Worm (Caenorhabditis elegans) whole organism, L4 larva: Measurements from ENCODE around the gene T02C12.5.

ENCODE experiments used
- D1046.2 ChIP-seq: fragments of 200-800 bp; sonication (Bioruptor generic); IDR thresholded peaks from 2 replicates; pipeline ENCODE4 v1.3.6; 2022; ENCODE audit warnings: missing genetic modification characterization, missing compliant biosample characterization
- F10B5.3 ChIP-seq: sonication (generic microtip); optimal IDR thresholded peaks from 2 replicates; lab custom pipeline; 2016; ENCODE audit warnings: mild to moderate bottlenecking, missing genetic modification characterization, missing compliant biosample characterization
- F26F4.8 ChIP-seq: fragments of 200-800 bp; sonication (Bioruptor generic); conservative IDR thresholded peaks from 2 replicates; pipeline ENCODE4 v1.3.6; 2022; ENCODE audit warnings: missing genetic modification characterization, missing compliant biosample characterization
- F37D6.2 ChIP-seq: sonication (generic microtip); optimal IDR thresholded peaks from 2 replicates; lab custom pipeline; 2016; ENCODE audit warnings: mild to moderate bottlenecking, missing genetic modification characterization, missing compliant biosample characterization
- T20F7.1 ChIP-seq: fragments of 200-800 bp; sonication (Bioruptor generic); optimal IDR thresholded peaks from 2 replicates; lab custom pipeline; 2018; ENCODE audit warnings: mild to moderate bottlenecking, missing genetic modification characterization, missing compliant biosample characterization
- T26A8.4 ChIP-seq: fragments of 200-800 bp; sonication (Bioruptor generic); IDR thresholded peaks from 2 replicates; pipeline ENCODE4 v1.3.6; 2022; ENCODE audit warnings: missing genetic modification characterization, missing compliant biosample characterization
- Y105C5A.15 ChIP-seq: fragments of 200-800 bp; sonication (Bioruptor generic); IDR thresholded peaks from 2 replicates; pipeline ENCODE4 v1.3.6; 2022; ENCODE audit warnings: missing genetic modification characterization, missing compliant biosample characterization
- ama-1 ChIP-seq: fragments of 150-350 bp; optimal IDR thresholded peaks from 2 replicates; lab custom pipeline; 2014; ENCODE audit warnings: inconsistent platforms, mixed read lengths
- ceh-20 ChIP-seq: fragments of 200-800 bp; sonication (Bioruptor generic); IDR thresholded peaks from 2 replicates; pipeline ENCODE4 v1.3.6; 2022; ENCODE audit warnings: missing genetic modification reagents, missing genetic modification characterization, missing compliant biosample characterization
- ceh-28 ChIP-seq: fragments of 150-350 bp; optimal IDR thresholded peaks from 2 replicates; lab custom pipeline; 2014; ENCODE audit warnings: missing biosample characterization, missing genetic modification reagents, missing genetic modification characterization
- ces-1 ChIP-seq: fragments of 150-350 bp; sonication (generic microtip); optimal IDR thresholded peaks from 4 replicates; lab custom pipeline; 2014; ENCODE audit warnings: missing biosample characterization, missing genetic modification reagents, missing genetic modification characterization
- ctbp-1 ChIP-seq: fragments of 200-800 bp; sonication (Bioruptor generic); IDR thresholded peaks from 2 replicates; pipeline ENCODE4 v1.3.6; 2022; ENCODE audit warnings: missing genetic modification reagents, missing genetic modification characterization, missing compliant biosample characterization
- daf-8 ChIP-seq: fragments of 200-800 bp; sonication (Bioruptor generic); IDR thresholded peaks from 2 replicates; pipeline ENCODE4 v1.3.6; 2022; ENCODE audit warnings: missing genetic modification characterization, missing compliant biosample characterization
- dmd-9 ChIP-seq: fragments of 200-800 bp; sonication (Bioruptor generic); IDR thresholded peaks from 2 replicates; pipeline ENCODE4 v1.3.6; 2022; ENCODE audit warnings: missing genetic modification reagents, missing genetic modification characterization, missing compliant biosample characterization
- egl-43 ChIP-seq: fragments of 200-800 bp; sonication (Bioruptor generic); IDR thresholded peaks from 2 replicates; pipeline ENCODE4 v1.3.6; 2022; ENCODE audit warnings: missing genetic modification reagents, missing genetic modification characterization, missing compliant biosample characterization
- fkh-10 ChIP-seq: fragments of 150-350 bp; optimal IDR thresholded peaks from 2 replicates; lab custom pipeline; 2014; ENCODE audit warnings: missing biosample characterization, missing genetic modification reagents, missing genetic modification characterization
- hlh-11 ChIP-seq: fragments of 200-800 bp; sonication (Bioruptor generic); optimal IDR thresholded peaks from 2 replicates; lab custom pipeline; 2018; ENCODE audit warnings: mild to moderate bottlenecking, missing genetic modification characterization, missing compliant biosample characterization
- hlh-30 ChIP-seq: sonication (generic microtip); optimal IDR thresholded peaks from 2 replicates; lab custom pipeline; 2017; ENCODE audit warnings: antibody characterized with exemption, mild to moderate bottlenecking, missing genetic modification characterization, missing compliant biosample characterization; ENCODE audit not compliant: insufficient read depth
- hmg-1.1 ChIP-seq: fragments of 200-800 bp; sonication (Bioruptor generic); IDR thresholded peaks from 2 replicates; pipeline ENCODE4 v1.3.6; 2022; ENCODE audit warnings: missing genetic modification reagents, missing genetic modification characterization, missing compliant biosample characterization
- lim-7 ChIP-seq: fragments of 200-800 bp; sonication (Bioruptor generic); IDR thresholded peaks from 2 replicates; pipeline ENCODE4 v1.3.6; 2022; ENCODE audit warnings: missing genetic modification characterization, missing compliant biosample characterization
- lin-29 ChIP-seq: fragments of 200-800 bp; sonication (Bioruptor generic); IDR thresholded peaks from 2 replicates; pipeline ENCODE4 v1.3.6; 2022; ENCODE audit warnings: missing genetic modification reagents, missing genetic modification characterization, missing compliant biosample characterization
- lin-38 ChIP-seq: fragments of 200-800 bp; sonication (Bioruptor generic); IDR thresholded peaks from 2 replicates; pipeline ENCODE4 v1.3.6; 2022; ENCODE audit warnings: missing genetic modification reagents, missing genetic modification characterization, missing compliant biosample characterization
- lsy-2 ChIP-seq, 2 experiments: fragments of 150-350 bp in 1 of 2; sonication (generic microtip) in 1 of 2; optimal IDR thresholded peaks; 2 replicates each; lab custom pipeline; 2014 to 2017; ENCODE audit warnings: missing biosample characterization in 2 of 2, missing genetic modification characterization in 2 of 2
- mdl-1 ChIP-seq, 2 experiments: fragments of 150-350 bp in 1 of 2; sonication (generic microtip) in 1 of 2; optimal IDR thresholded peaks; 2 replicates each; lab custom pipeline; 2014 to 2017; ENCODE audit warnings: missing biosample characterization in 2 of 2, missing genetic modification characterization in 2 of 2
- mdt-29 ChIP-seq: fragments of 200-800 bp; sonication (Bioruptor generic); IDR thresholded peaks from 2 replicates; pipeline ENCODE4 v1.3.6; 2022; ENCODE audit warnings: missing genetic modification reagents, missing genetic modification characterization, missing compliant biosample characterization
- mep-1 ChIP-seq: fragments of 150-350 bp; sonication (generic microtip); optimal IDR thresholded peaks from 3 replicates; lab custom pipeline; 2014; ENCODE audit warnings: missing biosample characterization, missing genetic modification characterization
- mes-2 ChIP-seq: sonication (generic microtip); optimal IDR thresholded peaks from 2 replicates; lab custom pipeline; 2016; ENCODE audit warnings: missing genotype, mild to moderate bottlenecking, missing genetic modification characterization, missing compliant biosample characterization; ENCODE audit not compliant: poor library complexity, severe bottlenecking
- mxl-2 ChIP-seq: fragments of 200-800 bp; sonication (Bioruptor generic); conservative IDR thresholded peaks from 2 replicates; pipeline ENCODE4 v1.3.6; 2022; ENCODE audit warnings: missing genetic modification reagents, missing genetic modification characterization, missing compliant biosample characterization
- nhr-102 ChIP-seq: sonication (generic microtip); optimal IDR thresholded peaks from 2 replicates; lab custom pipeline; 2016; ENCODE audit warnings: mild to moderate bottlenecking, missing genetic modification characterization, moderate library complexity, missing compliant biosample characterization
- nhr-11 ChIP-seq: fragments of 150-350 bp; optimal IDR thresholded peaks from 2 replicates; lab custom pipeline; 2014; ENCODE audit warnings: missing biosample characterization, missing genetic modification characterization
- nhr-111 ChIP-seq: fragments of 200-800 bp; sonication (Bioruptor generic); optimal IDR thresholded peaks from 2 replicates; lab custom pipeline; 2018; ENCODE audit warnings: mild to moderate bottlenecking, missing genetic modification characterization, missing compliant biosample characterization
- nhr-41 ChIP-seq: fragments of 200-800 bp; sonication (Bioruptor generic); IDR thresholded peaks from 2 replicates; pipeline ENCODE4 v1.3.6; 2022; ENCODE audit warnings: missing genetic modification reagents, missing genetic modification characterization, missing compliant biosample characterization
- nhr-42 ChIP-seq: fragments of 200-800 bp; sonication (Bioruptor generic); IDR thresholded peaks from 2 replicates; pipeline ENCODE4 v1.3.6; 2022; ENCODE audit warnings: missing genetic modification characterization, missing compliant biosample characterization
- nhr-76 ChIP-seq: fragments of 150-350 bp; optimal IDR thresholded peaks from 2 replicates; lab custom pipeline; 2014; ENCODE audit warnings: missing biosample characterization, missing genetic modification characterization
- pha-4 ChIP-seq, 2 experiments: fragments of 150-350 bp in 1 of 2; fragments of 200-800 bp in 1 of 2; sonication (Bioruptor generic) in 1 of 2; IDR thresholded peaks in 1 of 2; optimal IDR thresholded peaks in 1 of 2; 2 replicates each; pipeline versions ENCODE4 v1.3.6 to Lab custom; 2014 to 2022; ENCODE audit warnings: missing genetic modification characterization in 2 of 2, missing genetic modification reagents in 2 of 2, missing biosample characterization in 1 of 2, missing compliant biosample characterization in 1 of 2
- rbr-2 ChIP-seq: sonication (generic microtip); optimal IDR thresholded peaks from 2 replicates; lab custom pipeline; 2016; ENCODE audit warnings: missing genotype, missing genetic modification characterization, missing compliant biosample characterization
- set-16 ChIP-seq: fragments of 200-800 bp; sonication (Bioruptor generic); IDR thresholded peaks from 2 replicates; pipeline ENCODE4 v1.3.6; 2022; ENCODE audit warnings: missing genetic modification reagents, missing genetic modification characterization, missing compliant biosample characterization
- spr-1 ChIP-seq: sonication (generic microtip); optimal IDR thresholded peaks from 2 replicates; lab custom pipeline; 2016; ENCODE audit warnings: mild to moderate bottlenecking, missing genetic modification characterization, missing compliant biosample characterization
- spr-3 ChIP-seq: fragments of 200-800 bp; sonication (Bioruptor generic); optimal IDR thresholded peaks from 2 replicates; lab custom pipeline; 2018; ENCODE audit warnings: mild to moderate bottlenecking, missing genetic modification characterization, missing compliant biosample characterization
- tag-97 ChIP-seq: fragments of 200-800 bp; sonication (Bioruptor generic); IDR thresholded peaks from 2 replicates; pipeline ENCODE4 v1.3.6; 2022; ENCODE audit warnings: missing genetic modification characterization, missing compliant biosample characterization
- unc-39 ChIP-seq: sonication (generic microtip); optimal IDR thresholded peaks from 2 replicates; lab custom pipeline; 2017; ENCODE audit warnings: missing biosample characterization, missing genetic modification characterization
- zfp-2 ChIP-seq: sonication (generic microtip); optimal IDR thresholded peaks from 2 replicates; lab custom pipeline; 2016; ENCODE audit warnings: mild to moderate bottlenecking, missing genetic modification characterization, missing compliant biosample characterization
- zfp-3 ChIP-seq: fragments of 200-800 bp; sonication (Bioruptor generic); conservative IDR thresholded peaks from 2 replicates; pipeline ENCODE4 v1.3.6; 2022; ENCODE audit warnings: missing genetic modification reagents, missing genetic modification characterization, missing compliant biosample characterization
- ztf-11 ChIP-seq: fragments of 150-350 bp; optimal IDR thresholded peaks from 2 replicates; lab custom pipeline; 2014; ENCODE audit warnings: missing biosample characterization, missing genetic modification characterization

Gene T02C12.5

DNA sequence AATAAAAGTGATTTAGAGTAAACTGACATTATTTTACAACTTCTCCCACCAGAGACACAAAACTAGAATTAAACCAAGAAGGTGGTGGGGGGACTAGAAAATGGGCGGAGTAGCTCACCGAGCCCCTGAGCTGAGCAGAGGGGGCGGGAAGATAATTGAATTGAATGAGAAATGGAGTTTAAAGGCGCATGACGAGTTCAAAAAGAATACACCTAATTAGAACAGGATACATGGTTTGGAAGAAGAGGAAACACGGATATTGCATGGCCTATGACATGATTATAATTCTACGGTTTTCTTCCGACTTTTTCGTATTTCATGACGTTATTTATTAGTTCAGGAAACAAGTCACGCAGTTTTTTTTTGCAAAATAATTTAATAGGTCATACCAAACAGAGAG is at the start of gene T02C12.5:
T02C12.5 (minus strand) TSS at position 101 of the 400 bp plus-strand sequence.
- no peak for TF ChIP-seq F26F4.8 (GFP tag; lab: Robert Waterston, UW)
- no peak for TF ChIP-seq nhr-41 (GFP tag; lab: Robert Waterston, UW)
- no peak for TF ChIP-seq hlh-11 (tag; lab: Kevin White, UChicago)
- TF ChIP-seq tag-97 (GFP tag; lab: Robert Waterston, UW), result no peak
- no peak for TF ChIP-seq zfp-3 (GFP tag; lab: Robert Waterston, UW)
- TF ChIP-seq pha-4 (GFP tag; IDR thresholded peaks at IDR 0.05; lab: Robert Waterston, UW), result no peak
- no peak for TF ChIP-seq pha-4 (tag; optimal IDR thresholded peaks at IDR 0.05; lab: Kevin White, UChicago)
- TF ChIP-seq nhr-42 (GFP tag; lab: Robert Waterston, UW), result no peak
- TF ChIP-seq spr-3, result no peak
- no peak for TF ChIP-seq rbr-2
- TF ChIP-seq mdt-29 (GFP tag; lab: Robert Waterston, UW), result no peak
- no peak for TF ChIP-seq T26A8.4 (GFP tag; lab: Robert Waterston, UW)
- no peak for TF ChIP-seq nhr-11 (tag; lab: Kevin White, UChicago)
- TF ChIP-seq lsy-2 (tag; optimal IDR thresholded peaks at IDR 0.05; lab: Kevin White, UChicago), result no peak
- TF ChIP-seq mdl-1 (tag; optimal IDR thresholded peaks at IDR 0.05; lab: Kevin White, UChicago), result no peak
- TF ChIP-seq lim-7 (GFP tag; lab: Robert Waterston, UW), result no peak
- no peak for TF ChIP-seq lin-38
- no peak for TF ChIP-seq nhr-102 (tag; lab: Kevin White, UChicago)
- no peak for TF ChIP-seq F10B5.3 (tag; lab: Kevin White, UChicago)

ce11 chrIII:4070239-4070638 is 42.3 kb upstream of the T02C12.5 start:
- TF ChIP-seq ces-1 (peak; percentile 54), nhr-76 (no peak), rbr-2 (peak; percentile 22)

- TF ChIP-seq Y105C5A.15 (GFP tag; lab: Robert Waterston, UW), result no peak
- no peak for TF ChIP-seq spr-1 (tag; lab: Kevin White, UChicago)
- peak; percentile 51 for TF ChIP-seq set-16 (GFP tag; lab: Robert Waterston, UW)
Measured at ce11 chrIII:4068120-4068519, 40.2 kb upstream of the T02C12.5 start.

DNA sequence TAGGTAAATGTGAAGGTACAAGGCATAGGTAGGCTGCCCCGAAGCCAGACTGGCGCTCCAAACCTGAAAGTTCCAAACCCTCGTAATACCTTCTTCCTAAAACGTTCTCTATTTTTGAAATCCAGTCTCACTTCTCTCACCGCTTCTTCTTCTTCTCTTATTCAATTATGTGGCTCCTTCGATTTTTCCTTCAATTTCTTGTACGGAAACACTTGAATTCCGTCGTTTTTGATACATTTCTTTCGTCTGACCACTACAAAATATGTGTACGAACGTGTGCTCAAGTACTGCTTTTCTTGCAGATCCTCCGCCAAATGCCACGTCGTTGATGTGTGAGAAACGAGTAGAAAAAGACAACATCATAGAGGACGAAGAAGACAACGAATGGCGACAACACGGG is 38.4 kb upstream of the T02C12.5 start, which contains the start of gene unc-79:
unc-79 (plus strand) TSS at position 301 of the 400 bp plus-strand sequence.
- TF ChIP-seq dmd-9 (GFP tag; lab: Robert Waterston, UW) (no peak), T20F7.1 (no peak), lin-29 (GFP tag; lab: Robert Waterston, UW) (no peak), zfp-2 (tag; lab: Kevin White, UChicago) (no peak), ama-1 (lab: Kevin White, UChicago) (no peak), nhr-111 (GFP tag; lab: Kevin White, UChicago) (no peak), unc-39 (no peak), fkh-10 (peak; percentile 39)
- TF ChIP-seq, all 104 proteins: peak for 1

DNA sequence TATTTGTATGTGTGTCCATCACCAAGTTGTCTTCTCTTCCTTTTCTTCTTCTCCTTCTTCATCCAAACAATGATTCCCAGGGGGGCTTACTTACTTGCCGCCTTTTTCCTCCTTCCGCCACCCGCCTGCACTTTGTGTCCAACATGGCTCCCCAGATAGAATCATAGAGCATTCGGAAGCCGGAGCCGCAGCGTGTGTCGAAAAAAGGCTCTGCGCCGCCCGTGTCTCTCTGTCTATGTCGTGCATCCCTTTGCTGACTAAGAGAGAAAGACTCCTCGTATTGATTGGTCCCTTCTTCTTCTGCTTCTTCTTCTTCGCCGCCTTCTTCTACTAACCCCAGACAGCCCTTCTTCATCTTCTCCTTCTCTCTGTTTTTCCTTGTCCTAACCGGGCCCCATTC is 35.8 kb upstream of the T02C12.5 start:
- peak; percentile 49 for TF ChIP-seq mes-2 (tag; lab: Kevin White, UChicago)
- peak; percentile 78 for TF ChIP-seq hmg-1.1
- peak; percentile 69; the same call in 1 of the 2 replicates for TF ChIP-seq egl-43 (GFP tag; lab: Robert Waterston, UW)
- peak; percentile 18 for TF ChIP-seq hlh-30 (tag; lab: Kevin White, UChicago)
- TF ChIP-seq set-16 (GFP tag; lab: Robert Waterston, UW), result peak; percentile 72
- no peak for TF ChIP-seq ztf-11 (tag; lab: Kevin White, UChicago)
- TF ChIP-seq unc-39, result no peak
- TF ChIP-seq ctbp-1 (GFP tag; lab: Robert Waterston, UW), result 0 out of 2 replicates have a peak, but pooled peaks have one; percentile 50
- peak; percentile 46 to 48 for TF ChIP-seq lsy-2 (tag; optimal IDR thresholded peaks at IDR 0.05; lab: Kevin White, UChicago)
- peak; percentile 40; the same call in 1 of the 2 replicates for TF ChIP-seq ceh-20
- TF ChIP-seq F37D6.2, result peak; percentile 51
- peak; percentile 8 for TF ChIP-seq ceh-28
- no peak for TF ChIP-seq daf-8 (GFP tag; lab: Robert Waterston, UW)
- 0 out of 2 replicates have a peak, but pooled peaks have one; percentile 11 for TF ChIP-seq D1046.2 (GFP tag; lab: Robert Waterston, UW)
- TF ChIP-seq mdl-1 (tag; optimal IDR thresholded peaks at IDR 0.05; lab: Kevin White, UChicago), result no peak
- TF ChIP-seq T20F7.1, result no peak
- peak; percentile 72 for TF ChIP-seq rbr-2
- TF ChIP-seq mep-1, result peak; percentile 54
- no peak for TF ChIP-seq mxl-2 (GFP tag; lab: Robert Waterston, UW)
